Fruit fly (Drosophila melanogaster): Measurements from ENCODE around the gene CG12605.

CG12605 gene

dm6 chr3L:4010122-4010521, 45.6 kb upstream of the CG12605 start (continued):
- TF ChIP-seq fu2 (GFP tag; optimal IDR thresholded peaks at IDR 0.05) = no peak
- TF ChIP-seq bowl (GFP tag; IDR thresholded peaks at IDR 0.05) = no peak
- TF ChIP-seq wdn (GFP tag; IDR thresholded peaks at IDR 0.05) = no peak
- peak; percentile 53 for TF ChIP-seq dmrt99B (tag; optimal IDR thresholded peaks at IDR 0.05)
- TF ChIP-seq CG16779 (GFP tag; IDR thresholded peaks at IDR 0.05) = no peak
- TF ChIP-seq Eip74EF (GFP tag; optimal IDR thresholded peaks at IDR 0.05) = peak in 1 of 2 experiments; percentile 2
- no peak for TF ChIP-seq CG17912 (GFP tag; optimal IDR thresholded peaks at IDR 0.05)
- no peak for TF ChIP-seq Doc3 (GFP tag; IDR thresholded peaks at IDR 0.05; ENCODE audit: partially characterized antibody)
- peak; percentile 22 for TF ChIP-seq CG2712 (tag; optimal IDR thresholded peaks at IDR 0.05)
- TF ChIP-seq nau (GFP tag; optimal IDR thresholded peaks at IDR 0.05) = peak; percentile 0
- no peak for TF ChIP-seq CG6654 (GFP tag; optimal IDR thresholded peaks at IDR 0.05)
- TF ChIP-seq Sin3A (optimal IDR thresholded peaks at IDR 0.05) = no peak
- no peak for TF ChIP-seq jigr1 (GFP tag; IDR thresholded peaks at IDR 0.05)
- no peak for TF ChIP-seq HLHmδ (GFP tag; optimal IDR thresholded peaks at IDR 0.05)
- TF ChIP-seq CG12155 (GFP tag; optimal IDR thresholded peaks at IDR 0.05) = no peak
- TF ChIP-seq Ada2b (GFP tag; IDR thresholded peaks at IDR 0.05) = no peak
- TF ChIP-seq gcm (GFP tag; optimal IDR thresholded peaks at IDR 0.05) = no peak
- no peak for TF ChIP-seq CG9215 (GFP tag; IDR thresholded peaks at IDR 0.05)
- TF ChIP-seq Hsf (GFP tag; optimal IDR thresholded peaks at IDR 0.05) = no peak
- TF ChIP-seq cwo (GFP tag; optimal IDR thresholded peaks at IDR 0.05) = peak; percentile 32
- no peak for TF ChIP-seq tap (tag; optimal IDR thresholded peaks at IDR 0.05)
- TF ChIP-seq Sox100B (GFP tag; optimal IDR thresholded peaks at IDR 0.05) = peak; percentile 29
- no peak for TF ChIP-seq nerfin-1 (tag; optimal IDR thresholded peaks at IDR 0.05)
- TF ChIP-seq Oli (tag; optimal IDR thresholded peaks at IDR 0.05) = peak; percentile 24
- TF ChIP-seq Xbp1 (GFP tag; optimal IDR thresholded peaks at IDR 0.05) = no peak
- TF ChIP-seq sisA (GFP tag; IDR thresholded peaks at IDR 0.05) = no peak
- peak; percentile 38 for TF ChIP-seq grau (tag; optimal IDR thresholded peaks at IDR 0.05)
- no peak for TF ChIP-seq en (GFP tag; optimal IDR thresholded peaks at IDR 0.05)
- TF ChIP-seq gsb (GFP tag; IDR thresholded peaks at IDR 0.05) = no peak
- TF ChIP-seq CG9876 (GFP tag; optimal IDR thresholded peaks at IDR 0.05) = no peak
- no peak for TF ChIP-seq Blimp-1 (GFP tag; optimal IDR thresholded peaks at IDR 0.05)
- no peak for TF ChIP-seq GATAe (GFP tag; conservative IDR thresholded peaks at IDR 0.05)
- peak; percentile 1 for TF ChIP-seq unpg (GFP tag; optimal IDR thresholded peaks at IDR 0.05)
- peak in 1 of 2 experiments; percentile 35 for TF ChIP-seq Hr51 (GFP tag; optimal IDR thresholded peaks at IDR 0.05)
- TF ChIP-seq vfl (GFP tag; optimal IDR thresholded peaks at IDR 0.05) = no peak
- peak; percentile 4 for TF ChIP-seq bcd (GFP tag; optimal IDR thresholded peaks at IDR 0.05)
- TF ChIP-seq hkb (optimal IDR thresholded peaks at IDR 0.05) = no peak
- TF ChIP-seq hkb (GFP tag; IDR thresholded peaks at IDR 0.05) = no peak
- TF ChIP-seq org-1 (GFP tag; optimal IDR thresholded peaks at IDR 0.05) = peak; percentile 20
- no peak for TF ChIP-seq CG6689 (GFP tag; IDR thresholded peaks at IDR 0.05)
- no peak for TF ChIP-seq B-H2 (GFP tag; optimal IDR thresholded peaks at IDR 0.05)
- no peak for TF ChIP-seq gfzf (GFP tag; optimal IDR thresholded peaks at IDR 0.05)
- peak; percentile 11 for TF ChIP-seq PHDP (tag; optimal IDR thresholded peaks at IDR 0.05)
- TF ChIP-seq Meics (GFP tag; optimal IDR thresholded peaks at IDR 0.05) = peak; percentile 56
- TF ChIP-seq CG10321 (GFP tag; IDR thresholded peaks at IDR 0.05) = no peak
- TF ChIP-seq CG11560 (tag; IDR thresholded peaks at IDR 0.05) = no peak
- TF ChIP-seq lola (GFP tag; optimal IDR thresholded peaks at IDR 0.05) = no peak
- TF ChIP-seq Mrtf (GFP tag; IDR thresholded peaks at IDR 0.05) = no peak
- TF ChIP-seq HmgD (GFP tag; optimal IDR thresholded peaks at IDR 0.05) = no peak
- no peak for TF ChIP-seq CG12071 (GFP tag; optimal IDR thresholded peaks at IDR 0.05)
- TF ChIP-seq CG10267 (tag; optimal IDR thresholded peaks at IDR 0.05) = peak; percentile 22
